Worm (Caenorhabditis elegans) whole organism, L2 larva: Measurements from ENCODE around the gene gly-7.

ENCODE experiments used
- nhr-10 ChIP-seq: sonication (generic microtip); optimal IDR thresholded peaks from 2 replicates; lab custom pipeline; 2017; ENCODE audit warnings: missing biosample characterization, missing genetic modification characterization
- unc-39 ChIP-seq: fragments of 150-350 bp; optimal IDR thresholded peaks from 2 replicates; lab custom pipeline; 2014; ENCODE audit warnings: missing biosample characterization, missing genetic modification characterization

ce11 chrV:1820749-1821148 lies 374 bp downstream of the gly-7 start:
- no peak for TF ChIP-seq unc-39 (tag; lab: Kevin White, UChicago)
- TF ChIP-seq nhr-10 (tag; lab: Kevin White, UChicago) = no peak
